Fruit fly (Drosophila melanogaster) whole organism, embryonic: Measurements from ENCODE around the gene CG3902.
A peak's percentile ranks its signal among the peaks of the same experiment; 100 is the strongest.

ENCODE experiments used
- B-H2 ChIP-seq: fragments of 200-800 bp; sonication (Bioruptor generic); optimal IDR thresholded peaks from 2 replicates; lab custom pipeline; 2018; ENCODE audit warnings: missing biosample characterization, mild to moderate bottlenecking, missing genetic modification characterization
- Bgb ChIP-seq: fragments of 200-800 bp; sonication (Bioruptor generic); IDR thresholded peaks from 2 replicates; pipeline ENCODE4 v1.3.6; 2022; ENCODE audit warnings: missing biosample characterization, missing genetic modification characterization; ENCODE audit not compliant: partially characterized antibody
- Blimp-1 ChIP-seq: fragments of 200-800 bp; sonication (Bioruptor generic); optimal IDR thresholded peaks from 3 replicates; lab custom pipeline; 2018; ENCODE audit warnings: missing biosample characterization, missing genetic modification characterization, mild to moderate bottlenecking, moderate library complexity, missing genetic modification reagents
- Bteb2 ChIP-seq: fragments of 200-800 bp; sonication (Bioruptor generic); optimal IDR thresholded peaks from 2 replicates; lab custom pipeline; 2016; ENCODE audit warnings: missing biosample characterization, missing genetic modification characterization
- CG1024 ChIP-seq: fragments of 200-800 bp; sonication (Bioruptor generic); IDR thresholded peaks from 2 replicates; pipeline ENCODE4 v1.3.6; 2022; ENCODE audit warnings: missing biosample characterization, missing genetic modification characterization
- CG10462 ChIP-seq: fragments of 200-800 bp; sonication (Bioruptor generic); optimal IDR thresholded peaks from 2 replicates; lab custom pipeline; 2016; ENCODE audit warnings: missing biosample characterization, missing genetic modification characterization
- CG11093 ChIP-seq: fragments of 200-800 bp; sonication (Bioruptor generic); IDR thresholded peaks from 3 replicates; pipeline ENCODE4 v1.3.6; 2022; ENCODE audit warnings: missing biosample characterization, missing genetic modification characterization
- CG12104 ChIP-seq: fragments of 200-800 bp; sonication (Bioruptor generic); optimal IDR thresholded peaks from 3 replicates; lab custom pipeline; 2016; ENCODE audit warnings: missing biosample characterization, missing genetic modification characterization
- CG12155 ChIP-seq: fragments of 200-800 bp; sonication (Bioruptor generic); optimal IDR thresholded peaks from 3 replicates; lab custom pipeline; 2016; ENCODE audit warnings: missing biosample characterization, missing genetic modification characterization
- CG16779 ChIP-seq: fragments of 200-800 bp; sonication (Bioruptor generic); IDR thresholded peaks from 2 replicates; pipeline ENCODE4 v1.3.6; 2022; ENCODE audit warnings: missing biosample characterization, missing genetic modification characterization
- CG17186 ChIP-seq: fragments of 200-800 bp; sonication (Bioruptor generic); optimal IDR thresholded peaks from 3 replicates; lab custom pipeline; 2017; ENCODE audit warnings: missing biosample characterization, missing genetic modification reagents, missing genetic modification characterization
- CG2678 ChIP-seq: fragments of 200-800 bp; sonication (Bioruptor generic); optimal IDR thresholded peaks from 3 replicates; lab custom pipeline; 2019; ENCODE audit warnings: missing biosample characterization, mild to moderate bottlenecking, missing genetic modification characterization, moderate library complexity
- CG31365 ChIP-seq: fragments of 200-800 bp; sonication (Bioruptor generic); optimal IDR thresholded peaks from 2 replicates; lab custom pipeline; 2018; ENCODE audit warnings: missing biosample characterization, mild to moderate bottlenecking, missing genetic modification characterization
- CG33213 ChIP-seq: fragments of 200-800 bp; sonication (Bioruptor generic); optimal IDR thresholded peaks from 3 replicates; lab custom pipeline; 2016; ENCODE audit warnings: missing biosample characterization, missing genetic modification characterization
- CG4617 ChIP-seq: fragments of 200-800 bp; sonication (Bioruptor generic); optimal IDR thresholded peaks from 3 replicates; lab custom pipeline; 2016; ENCODE audit warnings: missing biosample characterization, missing genetic modification characterization, borderline replicate concordance
- CG7963 ChIP-seq: fragments of 200-800 bp; sonication (Bioruptor generic); IDR thresholded peaks from 3 replicates; pipeline ENCODE4 v1.3.6; 2022; ENCODE audit warnings: missing biosample characterization, missing genetic modification characterization; ENCODE audit not compliant: partially characterized antibody
- CG8290 ChIP-seq, 3 experiments: fragments of 200-800 bp; sonication (Bioruptor generic); optimal IDR thresholded peaks; 2 replicates each; lab custom pipeline; 2016 to 2019; ENCODE audit warnings: missing biosample characterization in 3 of 3, missing genetic modification characterization in 3 of 3, mild to moderate bottlenecking in 2 of 3, moderate library complexity in 1 of 3
- CG9797 ChIP-seq: fragments of 200-800 bp; sonication (Bioruptor generic); optimal IDR thresholded peaks from 3 replicates; lab custom pipeline; 2018; ENCODE audit warnings: missing biosample characterization, mild to moderate bottlenecking, missing genetic modification characterization
- D ChIP-seq, 2 experiments: fragments of 200-800 bp in 1 of 2; fragments of >200 bp in 1 of 2; sonication (Bioruptor generic) in 1 of 2; optimal IDR thresholded peaks; 2 replicates in 1 of 2; 3 replicates in 1 of 2; lab custom pipeline; 2017; ENCODE audit warnings: mild to moderate bottlenecking in 1 of 2, missing biosample characterization in 1 of 2, missing genetic modification characterization in 1 of 2, missing genetic modification reagents in 1 of 2
- Ets65A ChIP-seq: fragments of 200-800 bp; sonication (Bioruptor generic); peaks from one replicate; lab custom pipeline; 2016; ENCODE audit warnings: missing biosample characterization, missing genetic modification characterization
- Gsc ChIP-seq: fragments of 200-800 bp; sonication (Bioruptor generic); IDR thresholded peaks from 2 replicates; pipeline ENCODE4 v1.3.6; 2022; ENCODE audit warnings: missing biosample characterization, missing genetic modification characterization
- HmgD ChIP-seq: fragments of 200-800 bp; sonication (Bioruptor generic); optimal IDR thresholded peaks from 3 replicates; lab custom pipeline; 2016; ENCODE audit warnings: missing biosample characterization, missing genetic modification characterization
- Hr78 ChIP-seq, 2 experiments: fragments of 200-800 bp in 1 of 2; fragments of >200 bp in 1 of 2; sonication (Bioruptor generic) in 1 of 2; optimal IDR thresholded peaks; 2 replicates each; lab custom pipeline; 2017 to 2019; ENCODE audit warnings: missing biosample characterization in 2 of 2, missing genetic modification characterization in 2 of 2, mild to moderate bottlenecking in 1 of 2, moderate library complexity in 1 of 2
- Mrtf ChIP-seq: fragments of 200-800 bp; sonication (Bioruptor generic); IDR thresholded peaks from 3 replicates; pipeline ENCODE4 v1.3.6; 2022; ENCODE audit warnings: missing biosample characterization, missing genetic modification characterization
- NK7.1 ChIP-seq: fragments of 200-800 bp; sonication (Bioruptor generic); optimal IDR thresholded peaks from 3 replicates; lab custom pipeline; 2016; ENCODE audit warnings: missing biosample characterization, missing genetic modification characterization
- Nf-YC ChIP-seq: fragments of 200-800 bp; optimal IDR thresholded peaks from 3 replicates; lab custom pipeline; 2019; ENCODE audit warnings: missing biosample characterization, mild to moderate bottlenecking, missing genetic modification characterization, moderate library complexity
- ab ChIP-seq: fragments of 200-800 bp; sonication (Bioruptor generic); optimal IDR thresholded peaks from 2 replicates; lab custom pipeline; 2016; ENCODE audit warnings: missing biosample characterization, missing genetic modification characterization
- aop ChIP-seq: fragments of 200-800 bp; sonication (Bioruptor generic); IDR thresholded peaks from 2 replicates; pipeline ENCODE4 v1.3.6; 2022; ENCODE audit warnings: missing biosample characterization, missing genetic modification characterization
- chif ChIP-seq, 2 experiments: fragments of 200-800 bp; sonication (Bioruptor generic); optimal IDR thresholded peaks; 3 replicates each; lab custom pipeline; 2016; ENCODE audit warnings: missing biosample characterization in 2 of 2, missing genetic modification characterization in 2 of 2
- chm ChIP-seq: fragments of 200-800 bp; sonication (Bioruptor generic); IDR thresholded peaks from 2 replicates; pipeline ENCODE4 v1.3.6; 2022; ENCODE audit warnings: missing biosample characterization, missing genetic modification characterization
- crol ChIP-seq: fragments of 200-800 bp; sonication (Bioruptor generic); IDR thresholded peaks from 2 replicates; pipeline ENCODE4 v1.3.6; 2022; ENCODE audit warnings: missing biosample characterization, missing genetic modification characterization
- dan ChIP-seq: fragments of 200-800 bp; sonication (Bioruptor generic); IDR thresholded peaks from 2 replicates; pipeline ENCODE4 v1.3.6; 2022; ENCODE audit warnings: missing biosample characterization, missing genetic modification characterization
- dmrt99B ChIP-seq: fragments of 200-800 bp; sonication (Bioruptor generic); optimal IDR thresholded peaks from 2 replicates; lab custom pipeline; 2018; ENCODE audit warnings: missing biosample characterization, mild to moderate bottlenecking, missing genetic modification characterization, moderate library complexity
- dpn ChIP-seq, 2 experiments: fragments of 200-800 bp; sonication (Bioruptor generic); optimal IDR thresholded peaks; 3 replicates each; lab custom pipeline; 2016; ENCODE audit warnings: missing biosample characterization in 2 of 2, missing genetic modification characterization in 2 of 2
- gce ChIP-seq: fragments of 200-800 bp; sonication (Bioruptor generic); IDR thresholded peaks from 3 replicates; pipeline ENCODE4 v1.3.6; 2022; ENCODE audit warnings: missing biosample characterization, missing genetic modification characterization
- gcm ChIP-seq: fragments of 200-800 bp; sonication (Bioruptor generic); optimal IDR thresholded peaks from 2 replicates; lab custom pipeline; 2019; ENCODE audit warnings: missing biosample characterization, mild to moderate bottlenecking, missing genetic modification characterization, moderate library complexity
- grn ChIP-seq: fragments of 200-800 bp; sonication (Bioruptor generic); optimal IDR thresholded peaks from 3 replicates; lab custom pipeline; 2017; ENCODE audit warnings: missing biosample characterization, missing genetic modification characterization
- klu ChIP-seq: fragments of 200-800 bp; sonication (Bioruptor generic); IDR thresholded peaks from 2 replicates; pipeline ENCODE4 v1.3.6; 2022; ENCODE audit warnings: missing biosample characterization, missing genetic modification characterization
- nerfin-1 ChIP-seq: fragments of 200-800 bp; sonication (Bioruptor generic); optimal IDR thresholded peaks from 3 replicates; lab custom pipeline; 2019; ENCODE audit warnings: missing biosample characterization, mild to moderate bottlenecking, missing genetic modification characterization, moderate library complexity
- nmo ChIP-seq: fragments of 200-800 bp; sonication (Bioruptor generic); optimal IDR thresholded peaks from 2 replicates; lab custom pipeline; 2018; ENCODE audit warnings: missing biosample characterization, mild to moderate bottlenecking, missing genetic modification characterization, moderate library complexity
- pan ChIP-seq, 4 experiments: fragments of >200 bp in 3 of 4; fragments of 200-800 bp in 1 of 4; sonication (Bioruptor generic) in 1 of 4; optimal IDR thresholded peaks in 3 of 4; IDR thresholded peaks in 1 of 4; 2 replicates each; pipeline versions ENCODE4 v1.3.6 to Lab custom; 2017 to 2022; ENCODE audit warnings: missing biosample characterization in 2 of 4, missing genetic modification characterization in 2 of 4, mixed read lengths in 1 of 4
- prd ChIP-seq, 3 experiments: fragments of >200 bp in 2 of 3; fragments of 200-800 bp in 1 of 3; sonication (Bioruptor generic) in 1 of 3; optimal IDR thresholded peaks in 2 of 3; IDR thresholded peaks in 1 of 3; 2 replicates in 2 of 3; 3 replicates in 1 of 3; pipeline versions ENCODE4 v1.3.6 to Lab custom; 2017 to 2022; ENCODE audit warnings: missing biosample characterization in 1 of 3, missing genetic modification characterization in 1 of 3
- repo ChIP-seq: fragments of 200-800 bp; sonication (Bioruptor generic); optimal IDR thresholded peaks from 2 replicates; lab custom pipeline; 2016; ENCODE audit warnings: missing biosample characterization, missing genetic modification characterization
- tll ChIP-seq, 2 experiments: fragments of 200-800 bp in 1 of 2; fragments of >200 bp in 1 of 2; sonication (Bioruptor generic) in 1 of 2; optimal IDR thresholded peaks; 2 replicates each; lab custom pipeline; 2017 to 2019; ENCODE audit warnings: missing biosample characterization in 2 of 2, missing genetic modification characterization in 2 of 2, mild to moderate bottlenecking in 1 of 2, moderate library complexity in 1 of 2
- usp ChIP-seq: fragments of >200 bp; optimal IDR thresholded peaks from 2 replicates; lab custom pipeline; 2017; ENCODE audit warnings: missing biosample characterization, missing genetic modification characterization
- wek ChIP-seq: fragments of 200-800 bp; sonication (Bioruptor generic); optimal IDR thresholded peaks from 3 replicates; lab custom pipeline; 2018; ENCODE audit warnings: missing biosample characterization, mild to moderate bottlenecking, missing genetic modification characterization, moderate library complexity
- zfh1 ChIP-seq: fragments of 200-800 bp; sonication (Bioruptor generic); IDR thresholded peaks from 3 replicates; pipeline ENCODE4 v1.3.6; 2022; ENCODE audit warnings: missing biosample characterization, missing genetic modification characterization

Gene CG3902

DNA sequence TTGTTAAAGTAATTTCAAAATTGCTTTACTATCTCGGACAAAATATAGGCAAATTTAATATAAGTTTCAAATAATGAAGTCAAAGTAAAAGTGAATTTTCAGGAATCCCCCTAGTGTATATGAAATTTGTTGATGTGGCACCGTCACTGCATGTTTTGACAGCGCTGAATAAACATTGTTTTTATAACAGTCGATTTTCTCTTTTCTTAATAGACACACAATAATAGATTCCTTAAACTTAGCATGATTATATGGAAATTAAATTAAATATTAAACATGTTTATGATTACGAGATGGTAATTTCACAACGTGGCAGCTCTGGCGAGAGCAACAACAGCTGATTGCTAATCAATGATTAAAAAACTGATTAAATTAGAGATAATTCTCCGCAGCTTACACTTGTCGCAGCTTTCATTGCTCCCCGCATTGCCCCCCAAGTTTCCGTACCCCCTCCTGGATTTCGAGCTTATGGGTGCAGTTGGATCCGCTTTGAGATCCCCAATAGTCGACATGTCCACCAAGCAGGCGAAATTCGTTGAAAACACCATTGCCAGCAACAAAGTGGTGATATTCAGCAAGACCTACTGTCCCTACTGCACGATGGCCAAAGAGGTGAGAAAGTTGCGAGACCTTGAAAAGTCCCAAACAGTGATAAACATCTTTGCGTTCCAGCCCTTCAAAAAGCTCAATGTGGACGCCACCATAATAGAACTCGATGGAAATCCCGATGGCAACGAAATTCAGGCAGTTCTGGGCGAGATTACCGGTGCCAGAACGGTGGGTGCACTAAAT is 28.9 kb downstream of the CG3902 start, which contains the start of gene Grx1 (continued):
- TF ChIP-seq nmo, result peak; percentile 56
- TF ChIP-seq Bgb, result no peak
- no peak for TF ChIP-seq D (optimal IDR thresholded peaks at IDR 0.05; lab: Kevin White, UChicago)
- peak; percentile 47 for TF ChIP-seq D (GFP tag; optimal IDR thresholded peaks at IDR 0.05; lab: Kevin White, UChicago)
- TF ChIP-seq NK7.1 (GFP tag; lab: Kevin White, UChicago), result no peak
- TF ChIP-seq dpn (GFP tag; optimal IDR thresholded peaks at IDR 0.05; lab: Kevin White, UChicago), result peak; percentile 49 to 59
- no peak for TF ChIP-seq dan (GFP tag; lab: Robert Waterston, UW)
- peak; percentile 95 for TF ChIP-seq Ets65A
- no peak for TF ChIP-seq nerfin-1 (tag; lab: Kevin White, UChicago)
- peak; percentile 40 for TF ChIP-seq B-H2
- no peak for TF ChIP-seq CG1024 (GFP tag; lab: Robert Waterston, UW)
- TF ChIP-seq repo (GFP tag; lab: Kevin White, UChicago), result no peak
- no peak for TF ChIP-seq gce (GFP tag; lab: Robert Waterston, UW)
- TF ChIP-seq CG12155, result peak; percentile 54
- TF ChIP-seq pan (optimal IDR thresholded peaks at IDR 0.05; lab: Kevin White, UChicago), result no peak
- TF ChIP-seq pan (GFP tag; optimal IDR thresholded peaks at IDR 0.05 in 1 of 2, IDR thresholded peaks at IDR 0.05 in 1 of 2), result no peak
- TF ChIP-seq CG31365 (tag; lab: Kevin White, UChicago), result no peak
- no peak for TF ChIP-seq prd (optimal IDR thresholded peaks at IDR 0.05; lab: Kevin White, UChicago)
- TF ChIP-seq prd (GFP tag; IDR thresholded peaks at IDR 0.05; lab: Robert Waterston, UW), result peak; percentile 46; the same call in 1 of the 3 replicates
- TF ChIP-seq chif (GFP tag; optimal IDR thresholded peaks at IDR 0.05; lab: Kevin White, UChicago), result peak; percentile 38 to 49
- no peak for TF ChIP-seq chm (GFP tag; lab: Robert Waterston, UW)
- TF ChIP-seq crol (GFP tag; lab: Robert Waterston, UW), result peak; percentile 77
- no peak for TF ChIP-seq CG16779 (GFP tag; lab: Robert Waterston, UW)
- peak; percentile 97 for TF ChIP-seq wek (GFP tag; lab: Kevin White, UChicago)
- TF ChIP-seq HmgD, result no peak
- peak; percentile 54 for TF ChIP-seq CG4617 (GFP tag; lab: Kevin White, UChicago)
- TF ChIP-seq Blimp-1, result peak; percentile 79
- TF ChIP-seq CG12104 (GFP tag; lab: Kevin White, UChicago), result no peak
- peak; percentile 66 for TF ChIP-seq Nf-YC (tag; lab: Kevin White, UChicago)
- TF ChIP-seq gcm (GFP tag; lab: Kevin White, UChicago), result peak; percentile 55
- no peak for TF ChIP-seq aop (GFP tag; lab: Robert Waterston, UW)
- peak; percentile 53 for TF ChIP-seq dmrt99B (tag; lab: Kevin White, UChicago)
- no peak for TF ChIP-seq CG33213
- TF ChIP-seq CG17186 (GFP tag; lab: Kevin White, UChicago), result peak; percentile 9
- no peak for TF ChIP-seq CG10462 (GFP tag; lab: Kevin White, UChicago)
- TF ChIP-seq grn, result peak; percentile 98
- TF ChIP-seq klu, result no peak
- no peak for TF ChIP-seq usp (GFP tag; lab: Kevin White, UChicago)
- no peak for TF ChIP-seq Mrtf
- no peak for TF ChIP-seq CG7963 (GFP tag; lab: Robert Waterston, UW)
- peak; percentile 50 for TF ChIP-seq CG8290 (GFP tag; optimal IDR thresholded peaks at IDR 0.05; lab: Kevin White, UChicago)
- TF ChIP-seq CG8290 (tag; optimal IDR thresholded peaks at IDR 0.05; lab: Kevin White, UChicago), result peak in 1 of 2 experiments; percentile 35
- no peak for TF ChIP-seq CG9797 (GFP tag; lab: Kevin White, UChicago)
- TF ChIP-seq zfh1 (GFP tag; lab: Robert Waterston, UW), result peak; percentile 59; the same call in 1 of the 3 replicates
- TF ChIP-seq tll (GFP tag; optimal IDR thresholded peaks at IDR 0.05; lab: Kevin White, UChicago), result peak in 1 of 2 experiments; percentile 45
- TF ChIP-seq ab, result no peak
- peak; percentile 63 for TF ChIP-seq CG2678
- no peak for TF ChIP-seq Hr78 (GFP tag; optimal IDR thresholded peaks at IDR 0.05; lab: Kevin White, UChicago)
- TF ChIP-seq Gsc (GFP tag; lab: Robert Waterston, UW), result no peak
- no peak for TF ChIP-seq CG11093 (GFP tag; lab: Robert Waterston, UW)
- TF ChIP-seq Bteb2 (GFP tag; lab: Kevin White, UChicago), result peak; percentile 48
